Worm (Caenorhabditis elegans) whole organism, L3 larva: ENCODE results near the gene F08G2.5.
A peak's percentile ranks its signal among the peaks of the same experiment; 100 is the strongest.

Source experiments
- R02D3.7 ChIP-seq: fragments of 150-350 bp; optimal IDR thresholded peaks from 2 replicates; lab custom pipeline; 2014; ENCODE audit warnings: missing biosample characterization, missing genetic modification characterization
- ZK546.5 ChIP-seq: sonication (generic microtip); optimal IDR thresholded peaks from 2 replicates; lab custom pipeline; 2017; ENCODE audit warnings: missing biosample characterization, missing genetic modification characterization
- aly-2 ChIP-seq: fragments of 150-350 bp; optimal IDR thresholded peaks from 2 replicates; lab custom pipeline; 2014; ENCODE audit warnings: missing biosample characterization, missing genetic modification characterization
- ama-1 ChIP-seq: fragments of 150-350 bp; optimal IDR thresholded peaks from 2 replicates; lab custom pipeline; 2018
- ceh-28 ChIP-seq: fragments of 150-350 bp; optimal IDR thresholded peaks from 2 replicates; lab custom pipeline; 2014; ENCODE audit warnings: missing biosample characterization, missing genetic modification reagents, missing genetic modification characterization
- daf-12 ChIP-seq: fragments of 150-350 bp; optimal IDR thresholded peaks from 2 replicates; lab custom pipeline; 2014; ENCODE audit warnings: missing biosample characterization, missing genetic modification reagents, missing genetic modification characterization
- egl-27 ChIP-seq: sonication (generic microtip); optimal IDR thresholded peaks from 4 replicates; lab custom pipeline; 2017; ENCODE audit warnings: missing biosample characterization, missing genetic modification reagents, missing genetic modification characterization
- elt-1 ChIP-seq: fragments of 150-350 bp; optimal IDR thresholded peaks from 2 replicates; lab custom pipeline; 2014; ENCODE audit warnings: missing biosample characterization, missing genetic modification characterization
- elt-2 ChIP-seq: sonication (generic microtip); optimal IDR thresholded peaks from 2 replicates; lab custom pipeline; 2016; ENCODE audit warnings: missing genetic modification reagents, mild to moderate bottlenecking, missing genetic modification characterization, missing compliant biosample characterization
- eor-1 ChIP-seq, 2 experiments: fragments of 150-350 bp; optimal IDR thresholded peaks; 2 replicates each; lab custom pipeline; 2014 to 2018; ENCODE audit warnings: missing biosample characterization in 2 of 2, missing genetic modification characterization in 2 of 2
- fkh-10 ChIP-seq: sonication (generic microtip); optimal IDR thresholded peaks from 2 replicates; lab custom pipeline; 2017; ENCODE audit warnings: missing biosample characterization, missing genetic modification reagents, missing genetic modification characterization
- fos-1 ChIP-seq: fragments of 150-350 bp; optimal IDR thresholded peaks from 2 replicates; lab custom pipeline; 2014; ENCODE audit warnings: missing biosample characterization, missing genetic modification characterization
- hmg-11 ChIP-seq: sonication (generic microtip); optimal IDR thresholded peaks from 2 replicates; lab custom pipeline; 2016; ENCODE audit warnings: missing genetic modification characterization, missing compliant biosample characterization
- jun-1 ChIP-seq: fragments of 150-350 bp; optimal IDR thresholded peaks from 2 replicates; lab custom pipeline; 2014; ENCODE audit warnings: missing biosample characterization, missing genetic modification reagents, missing genetic modification characterization
- lin-15B ChIP-seq: fragments of 150-350 bp; optimal IDR thresholded peaks from 2 replicates; lab custom pipeline; 2014; ENCODE audit warnings: missing biosample characterization, missing genetic modification characterization
- mdl-1 ChIP-seq: fragments of 150-350 bp; optimal IDR thresholded peaks from 2 replicates; lab custom pipeline; 2014; ENCODE audit warnings: missing biosample characterization, missing genetic modification characterization
- mml-1 ChIP-seq: fragments of 150-350 bp; sonication (generic microtip); optimal IDR thresholded peaks from 3 replicates; lab custom pipeline; 2014; ENCODE audit warnings: missing biosample characterization, missing genetic modification characterization
- nfya-1 ChIP-seq: sonication (generic microtip); optimal IDR thresholded peaks from 2 replicates; lab custom pipeline; 2017; ENCODE audit warnings: missing genetic modification characterization, mild to moderate bottlenecking, missing compliant biosample characterization, antibody characterized with exemption, moderate library complexity; ENCODE audit not compliant: insufficient read depth
- nhr-11 ChIP-seq: fragments of 150-350 bp; optimal IDR thresholded peaks from 2 replicates; lab custom pipeline; 2014; ENCODE audit warnings: missing biosample characterization, missing genetic modification characterization
- nhr-12 ChIP-seq: fragments of 150-350 bp; optimal IDR thresholded peaks from 2 replicates; lab custom pipeline; 2014; ENCODE audit warnings: missing biosample characterization, missing genetic modification characterization
- nhr-23 ChIP-seq: fragments of 150-350 bp; optimal IDR thresholded peaks from 2 replicates; lab custom pipeline; 2014; ENCODE audit warnings: missing biosample characterization, missing genetic modification reagents, missing genetic modification characterization
- nhr-237 ChIP-seq: fragments of 150-350 bp; optimal IDR thresholded peaks from 2 replicates; lab custom pipeline; 2014; ENCODE audit warnings: missing biosample characterization, missing genetic modification characterization
- nhr-25 ChIP-seq: sonication (generic microtip); optimal IDR thresholded peaks from 2 replicates; lab custom pipeline; 2017; ENCODE audit warnings: missing biosample characterization, missing genetic modification characterization
- nhr-28 ChIP-seq: fragments of 150-350 bp; optimal IDR thresholded peaks from 2 replicates; lab custom pipeline; 2014; ENCODE audit warnings: missing biosample characterization, missing genetic modification characterization
- nhr-43 ChIP-seq: sonication (generic microtip); optimal IDR thresholded peaks from 2 replicates; lab custom pipeline; 2016; ENCODE audit warnings: mild to moderate bottlenecking, missing genetic modification characterization, missing compliant biosample characterization; ENCODE audit not compliant: poor library complexity, severe bottlenecking
- nhr-76 ChIP-seq: fragments of 150-350 bp; sonication (generic microtip); optimal IDR thresholded peaks from 5 replicates; lab custom pipeline; 2014; ENCODE audit warnings: missing biosample characterization, missing genetic modification characterization
- nhr-77 ChIP-seq: fragments of 150-350 bp; optimal IDR thresholded peaks from 2 replicates; lab custom pipeline; 2014; ENCODE audit warnings: missing biosample characterization, missing genetic modification characterization
- pha-4 ChIP-seq: fragments of 150-350 bp; optimal IDR thresholded peaks from 2 replicates; lab custom pipeline; 2014; ENCODE audit warnings: missing biosample characterization, missing genetic modification reagents, missing genetic modification characterization
- pqm-1 ChIP-seq: fragments of 150-350 bp; optimal IDR thresholded peaks from 2 replicates; lab custom pipeline; 2017; ENCODE audit warnings: missing biosample characterization, missing genetic modification characterization, inconsistent platforms
- skn-1 ChIP-seq: fragments of 150-350 bp; optimal IDR thresholded peaks from 2 replicates; lab custom pipeline; 2014; ENCODE audit warnings: missing biosample characterization, missing genetic modification characterization
- snpc-4 ChIP-seq: fragments of 150-350 bp; optimal IDR thresholded peaks from 2 replicates; lab custom pipeline; 2014; ENCODE audit warnings: missing biosample characterization, missing genetic modification characterization
- tbx-2 ChIP-seq: sonication (generic microtip); optimal IDR thresholded peaks from 2 replicates; lab custom pipeline; 2016; ENCODE audit warnings: mild to moderate bottlenecking, missing genetic modification characterization, missing compliant biosample characterization
- unc-39 ChIP-seq: sonication (generic microtip); optimal IDR thresholded peaks from 4 replicates; lab custom pipeline; 2017; ENCODE audit warnings: missing biosample characterization, missing genetic modification characterization
- unc-62 ChIP-seq: fragments of 150-350 bp; sonication (generic microtip); optimal IDR thresholded peaks from 4 replicates; lab custom pipeline; 2014; ENCODE audit warnings: missing biosample characterization, missing genetic modification reagents, missing genetic modification characterization

The F08G2.5 gene

ce11 chrII:13860900-13861299 is 27.5 kb upstream of the F08G2.5 start:
- TF ChIP-seq elt-2 (tag; lab: Kevin White, UChicago) (peak; percentile 86), elt-1 (tag; lab: Kevin White, UChicago) (no peak), lin-15B (tag; lab: Kevin White, UChicago) (no peak), nhr-76 (no peak), eor-1 (tag; optimal IDR thresholded peaks at IDR 0.05; lab: Kevin White, UChicago) (no peak), nhr-23 (tag; lab: Kevin White, UChicago) (no peak), nhr-11 (no peak), mdl-1 (no peak), daf-12 (tag; lab: Kevin White, UChicago) (no peak), pqm-1 (peak; percentile 80)
- TF ChIP-seq, all 47 proteins: peak for 2

ce11 chrII:13859847-13860246 is 26.4 kb upstream of the F08G2.5 start:
- TF ChIP-seq pha-4 (tag; lab: Kevin White, UChicago) (peak; percentile 3), pqm-1 (peak; percentile 79), elt-2 (tag; lab: Kevin White, UChicago) (peak; percentile 51), lin-15B (tag; lab: Kevin White, UChicago) (no peak)

- no peak for TF ChIP-seq daf-12 (tag; lab: Kevin White, UChicago)
- no peak for TF ChIP-seq ama-1 (lab: Kevin White, UChicago)
These were observed 24.9 kb upstream of the F08G2.5 start for ce11 chrII:13858352-13858751.

- TF ChIP-seq nfya-1 (peak; percentile 95), unc-62 (GFP tag; lab: Kevin White, UChicago) (no peak), elt-2 (tag; lab: Kevin White, UChicago) (peak; percentile 6)
These were observed 21.9 kb upstream of the F08G2.5 start for ce11 chrII:13855352-13855751.

- TF ChIP-seq pqm-1 (peak; percentile 41), nhr-77 (tag; lab: Kevin White, UChicago) (peak; percentile 72), snpc-4 (tag; lab: Kevin White, UChicago) (peak; percentile 52), nfya-1 (peak; percentile 40), nhr-25 (tag; lab: Kevin White, UChicago) (peak; percentile 31), ama-1 (lab: Kevin White, UChicago) (peak; percentile 37), elt-2 (tag; lab: Kevin White, UChicago) (peak; percentile 46)
These were observed 19.2 kb upstream of the F08G2.5 start for ce11 chrII:13852532-13853199.

- no peak for TF ChIP-seq daf-12 (tag; lab: Kevin White, UChicago)
- no peak for TF ChIP-seq nhr-11
- TF ChIP-seq unc-39 (tag; lab: Kevin White, UChicago), result no peak
- no peak for TF ChIP-seq pqm-1
These were observed 18.6 kb upstream of the F08G2.5 start, which contains the start of gene F08G2.8 for ce11 chrII:13852004-13852403. Gene F08G2.8 (plus strand): TSS chrII:13852304.

- TF ChIP-seq ceh-28 (tag; lab: Kevin White, UChicago) (no peak), nfya-1 (peak; percentile 9), lin-15B (tag; lab: Kevin White, UChicago) (peak; percentile 9), hmg-11 (tag; lab: Kevin White, UChicago) (peak; percentile 82), nhr-28 (tag; lab: Kevin White, UChicago) (no peak), skn-1 (no peak), nhr-12 (no peak)
These were observed 13.9 kb upstream of the F08G2.5 start for ce11 chrII:13847366-13847765.

- peak; percentile 5 for TF ChIP-seq jun-1
- no peak for TF ChIP-seq mml-1
- TF ChIP-seq nhr-23 (tag; lab: Kevin White, UChicago), result no peak
- TF ChIP-seq skn-1, result no peak
- TF ChIP-seq nhr-28 (tag; lab: Kevin White, UChicago), result no peak
- TF ChIP-seq snpc-4 (tag; lab: Kevin White, UChicago), result peak; percentile 1
- no peak for TF ChIP-seq ZK546.5 (tag; lab: Kevin White, UChicago)
- no peak for TF ChIP-seq mdl-1
- no peak for TF ChIP-seq nhr-25 (tag; lab: Kevin White, UChicago)
- TF ChIP-seq eor-1 (tag; optimal IDR thresholded peaks at IDR 0.05; lab: Kevin White, UChicago), result no peak
- TF ChIP-seq fos-1 (tag; lab: Kevin White, UChicago), result no peak
- TF ChIP-seq ama-1 (lab: Kevin White, UChicago), result no peak
- no peak for TF ChIP-seq unc-39 (tag; lab: Kevin White, UChicago)
- no peak for TF ChIP-seq nhr-76
- no peak for TF ChIP-seq lin-15B (tag; lab: Kevin White, UChicago)
- TF ChIP-seq hmg-11 (tag; lab: Kevin White, UChicago), result no peak
- TF ChIP-seq pha-4 (tag; lab: Kevin White, UChicago), result peak; percentile 60
- TF ChIP-seq fkh-10 (GFP tag; lab: Kevin White, UChicago), result no peak
- TF ChIP-seq nhr-12, result no peak
- TF ChIP-seq elt-2 (tag; lab: Kevin White, UChicago), result peak; percentile 85
- peak; percentile 59 for TF ChIP-seq pqm-1
- no peak for TF ChIP-seq R02D3.7 (tag; lab: Kevin White, UChicago)
- no peak for TF ChIP-seq tbx-2 (tag; lab: Kevin White, UChicago)
- no peak for TF ChIP-seq egl-27 (tag; lab: Kevin White, UChicago)
- no peak for TF ChIP-seq nfya-1
- no peak for TF ChIP-seq nhr-43 (tag; lab: Kevin White, UChicago)
- TF ChIP-seq nhr-77 (tag; lab: Kevin White, UChicago), result no peak
- no peak for TF ChIP-seq aly-2 (tag; lab: Kevin White, UChicago)
- no peak for TF ChIP-seq nhr-237 (tag; lab: Kevin White, UChicago)
These were observed 12.6 kb upstream of the F08G2.5 start for ce11 chrII:13846018-13846417.
